Worm (Caenorhabditis elegans) whole organism, dauer: Measurements from ENCODE around the gene hacd-1.

Experiments
- unc-62 ChIP-seq: sonication (generic microtip); optimal IDR thresholded peaks from 2 replicates; lab custom pipeline; 2017; ENCODE audit warnings: missing biosample characterization, missing genetic modification reagents, missing genetic modification characterization

The hacd-1 gene

ce11 chrV:1444180-1444579, 16.0 kb upstream of the hacd-1 start, which contains the start of gene cnc-1:
Gene cnc-1, minus strand, starts transcription at chrV:1444280.
- no peak for TF ChIP-seq unc-62 (GFP tag; lab: Kevin White, UChicago)

- TF ChIP-seq unc-62 (GFP tag; lab: Kevin White, UChicago): no peak
Observed at ce11 chrV:1445081-1445480, 15.1 kb upstream of the hacd-1 start, which contains the start of gene cnc-5. Gene cnc-5, plus strand, starts transcription at chrV:1445381.

ce11 chrV:1447079-1447478, 13.1 kb upstream of the hacd-1 start, which contains the start of gene cnc-4:
Gene cnc-4, plus strand, starts transcription at chrV:1447195.
- TF ChIP-seq unc-62 (GFP tag; lab: Kevin White, UChicago): no peak

ce11 chrV:1447724-1448123, 12.4 kb upstream of the hacd-1 start, which contains the start of gene cnc-3:
Gene cnc-3, plus strand, starts transcription at chrV:1448004.
- TF ChIP-seq unc-62 (GFP tag; lab: Kevin White, UChicago): no peak

- no peak for TF ChIP-seq unc-62 (GFP tag; lab: Kevin White, UChicago)
Observed at ce11 chrV:1450160-1450559, 10.0 kb upstream of the hacd-1 start, which contains the start of gene cnc-2. Gene cnc-2, minus strand, starts transcription at chrV:1450183.

- no peak for TF ChIP-seq unc-62 (GFP tag; lab: Kevin White, UChicago)
Observed at ce11 chrV:1451334-1451733, 8.8 kb upstream of the hacd-1 start, which contains the start of gene srj-23. Gene srj-23, plus strand, starts transcription at chrV:1451634.

- no peak for TF ChIP-seq unc-62 (GFP tag; lab: Kevin White, UChicago)
Observed at ce11 chrV:1454762-1455161, 5.4 kb upstream of the hacd-1 start, which contains the start of gene chil-14. Gene chil-14, plus strand, starts transcription at chrV:1455062.

ce11 chrV:1455280-1455679, 4.9 kb upstream of the hacd-1 start:
- TF ChIP-seq unc-62 (GFP tag; lab: Kevin White, UChicago): no peak

- no peak for TF ChIP-seq unc-62 (GFP tag; lab: Kevin White, UChicago)
Observed at ce11 chrV:1456614-1457013, 3.6 kb upstream of the hacd-1 start.

- TF ChIP-seq unc-62 (GFP tag; lab: Kevin White, UChicago): no peak
Observed at ce11 chrV:1459374-1459926, 719 bp upstream of the hacd-1 start.

ce11 chrV:1464543-1465040, 4.4 kb downstream of the hacd-1 start, which contains the start of the genes fpn-1.2 and pqn-54:
Gene fpn-1.2, minus strand, starts transcription at chrV:1464699.
Gene pqn-54, plus strand, starts transcription at chrV:1464990.
- no peak for TF ChIP-seq unc-62 (GFP tag; lab: Kevin White, UChicago)

ce11 chrV:1465932-1466331, 5.8 kb downstream of the hacd-1 start:
- TF ChIP-seq unc-62 (GFP tag; lab: Kevin White, UChicago): no peak

- TF ChIP-seq unc-62 (GFP tag; lab: Kevin White, UChicago): no peak
Observed at ce11 chrV:1466949-1467348, 6.8 kb downstream of the hacd-1 start.

- TF ChIP-seq unc-62 (GFP tag; lab: Kevin White, UChicago): no peak
Observed at ce11 chrV:1467444-1467843, 7.3 kb downstream of the hacd-1 start, which contains the start of gene gid-8. Gene gid-8, plus strand, starts transcription at chrV:1467744.

ce11 chrV:1468905-1469304, 8.7 kb downstream of the hacd-1 start:
- TF ChIP-seq unc-62 (GFP tag; lab: Kevin White, UChicago): no peak

- no peak for TF ChIP-seq unc-62 (GFP tag; lab: Kevin White, UChicago)
Observed at ce11 chrV:1471078-1471969, 11.2 kb downstream of the hacd-1 start.
